Fruit fly (Drosophila melanogaster): ENCODE results near the gene CG7059.
A peak's percentile ranks its signal among the peaks of the same experiment; 100 is the strongest.

Gene CG7059

dm6 chr3R:22400246-22400645 is 10.7 kb downstream of the CG7059 start (continued):
- TF ChIP-seq tgo (GFP tag; IDR thresholded peaks at IDR 0.05) (peak; percentile 21; the same call in 1 of the 3 replicates), CG3995 (GFP tag; optimal IDR thresholded peaks at IDR 0.05) (no peak), CG12769 (tag; optimal IDR thresholded peaks at IDR 0.05) (peak; percentile 40), H15 (GFP tag; IDR thresholded peaks at IDR 0.05) (peak; percentile 14; the same call in 1 of the 3 replicates), sna (GFP tag; IDR thresholded peaks at IDR 0.05; ENCODE audit: partially characterized antibody) (no peak), ind (GFP tag; optimal IDR thresholded peaks at IDR 0.05) (peak; percentile 25), zfh1 (GFP tag; IDR thresholded peaks at IDR 0.05) (peak; percentile 56; the same call in 1 of the 3 replicates), sob (GFP tag; IDR thresholded peaks at IDR 0.05) (0 out of 2 replicates have a peak, but pooled peaks have one; percentile 29), esg (GFP tag; conservative IDR thresholded peaks at IDR 0.05) (peak; percentile 43), CG9932 (GFP tag; IDR thresholded peaks at IDR 0.05) (peak; percentile 68), Meics (GFP tag; optimal IDR thresholded peaks at IDR 0.05) (peak; percentile 41), CG6689 (GFP tag; IDR thresholded peaks at IDR 0.05) (peak; percentile 43), Atf6 (GFP tag; IDR thresholded peaks at IDR 0.05) (peak; percentile 49; the same call in 1 of the 2 replicates), CG17328 (GFP tag; IDR thresholded peaks at IDR 0.05) (peak; percentile 42; the same call in 1 of the 2 replicates), zen (tag; optimal IDR thresholded peaks at IDR 0.05) (no peak), CG2202 (tag; optimal IDR thresholded peaks at IDR 0.05) (no peak), row (GFP tag; IDR thresholded peaks at IDR 0.05) (peak; percentile 61; the same call in 2 of the 3 replicates), CG4820 (GFP tag; optimal IDR thresholded peaks at IDR 0.05) (peak; percentile 48), CG31365 (tag; optimal IDR thresholded peaks at IDR 0.05) (no peak), dpn (GFP tag; optimal IDR thresholded peaks at IDR 0.05) (peak in 1 of 2 experiments; percentile 3), CG1647 (GFP tag; optimal IDR thresholded peaks at IDR 0.05) (no peak), caup (GFP tag; optimal IDR thresholded peaks at IDR 0.05; ENCODE audit: severe bottlenecking) (no peak)

- peak; percentile 17; the same call in 1 of the 2 replicates for TF ChIP-seq Adf1 (GFP tag; IDR thresholded peaks at IDR 0.05)
- no peak for TF ChIP-seq zfh2 (GFP tag; optimal IDR thresholded peaks at IDR 0.05)
- no peak for TF ChIP-seq CG11504 (tag; optimal IDR thresholded peaks at IDR 0.05)
- TF ChIP-seq CG6254 (GFP tag; optimal IDR thresholded peaks at IDR 0.05), result no peak
Observed at dm6 chr3R:22402355-22402754, 12.8 kb downstream of the CG7059 start, which contains the start of gene CG13856. Gene CG13856 (plus strand): TSS chr3R:22402655.

DNA sequence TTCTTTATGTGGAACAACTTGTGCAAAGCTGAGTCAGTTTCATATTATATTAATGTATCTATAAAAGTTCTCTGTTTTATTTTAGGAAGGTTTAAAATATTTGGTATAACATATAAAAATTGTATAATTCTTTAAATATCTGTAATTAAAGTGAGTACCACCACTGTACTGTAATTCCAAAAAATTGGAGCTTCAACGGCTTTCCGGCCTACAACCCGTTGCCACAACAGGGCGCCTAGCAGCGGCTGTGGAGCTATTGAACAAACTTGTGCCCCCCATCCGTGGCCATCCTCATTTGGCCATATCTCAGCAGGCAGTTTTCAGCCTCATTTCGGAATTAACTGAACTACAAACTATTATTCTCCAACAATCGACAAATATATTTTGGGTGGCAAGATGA is 16.1 kb downstream of the CG7059 start, which contains the start of gene CG13855:
TSS of gene CG13855 (plus strand) at position 301 of the 400 bp plus-strand sequence.
- TF ChIP-seq sd (tag; optimal IDR thresholded peaks at IDR 0.05) (no peak), gcm (GFP tag; optimal IDR thresholded peaks at IDR 0.05) (no peak), slp2 (GFP tag; optimal IDR thresholded peaks at IDR 0.05) (no peak)

dm6 chr3R:22410537-22411360 is 21.2 kb downstream of the CG7059 start, which contains the start of the genes CG13850 and lqfR:
Gene CG13850 (minus strand): TSS chr3R:22410915.
Gene lqfR (plus strand): TSS chr3R:22411301.
- TF ChIP-seq twi (tag; optimal IDR thresholded peaks at IDR 0.05) (peak; percentile 57), Meics (GFP tag; optimal IDR thresholded peaks at IDR 0.05) (peak; percentile 71), CG10321 (GFP tag; IDR thresholded peaks at IDR 0.05) (0 out of 2 replicates have a peak, but pooled peaks have one; percentile 4), CG43689 (GFP tag; IDR thresholded peaks at IDR 0.05) (no peak; the same call in 1 of the 2 replicates), Bgb (GFP tag; IDR thresholded peaks at IDR 0.05; ENCODE audit: partially characterized antibody) (no peak), Sox100B (GFP tag; optimal IDR thresholded peaks at IDR 0.05) (peak; percentile 82), CG1024 (GFP tag; IDR thresholded peaks at IDR 0.05) (no peak), CG31388 (GFP tag; optimal IDR thresholded peaks at IDR 0.05) (no peak), mirr (GFP tag; optimal IDR thresholded peaks at IDR 0.05) (no peak), knrl (GFP tag; IDR thresholded peaks at IDR 0.05; ENCODE audit: partially characterized antibody) (no peak), CG18262 (tag; optimal IDR thresholded peaks at IDR 0.05) (peak; percentile 76), cas (GFP tag; IDR thresholded peaks at IDR 0.05) (no peak), CG18619 (GFP tag; optimal IDR thresholded peaks at IDR 0.05) (peak; percentile 77), ftz-f1 (GFP tag; optimal IDR thresholded peaks at IDR 0.05) (peak; percentile 12), sens-2 (GFP tag; IDR thresholded peaks at IDR 0.05) (no peak), hkb (optimal IDR thresholded peaks at IDR 0.05) (peak; percentile 52), hkb (GFP tag; IDR thresholded peaks at IDR 0.05) (no peak), CG10959 (GFP tag; IDR thresholded peaks at IDR 0.05) (no peak)
